Fruit fly (Drosophila melanogaster) whole organism, wandering third instar larva: Measurements from ENCODE around the gene CG10864.

Source experiments
- HLH106 ChIP-seq: fragments of 200-800 bp; optimal IDR thresholded peaks from 3 replicates; lab custom pipeline; 2019; ENCODE audit warnings: missing biosample characterization, mild to moderate bottlenecking, missing genetic modification characterization, moderate library complexity
- Myc ChIP-seq: fragments of >200 bp; optimal IDR thresholded peaks from 2 replicates; lab custom pipeline; 2017
- OdsH ChIP-seq: fragments of 200-800 bp; sonication (Bioruptor generic); optimal IDR thresholded peaks from 2 replicates; lab custom pipeline; 2016; ENCODE audit warnings: missing biosample characterization, mild to moderate bottlenecking, missing genetic modification characterization

- TF ChIP-seq OdsH (GFP tag; lab: Kevin White, UChicago) (no peak), Myc (no peak), HLH106 (no peak)
Observed at dm6 chr3R:18432905-18433304, 21.5 kb upstream of the CG10864 start.
